Fruit fly (Drosophila melanogaster) whole organism, embryonic: ENCODE measurements around the gene Pgls.

Experiments used
- Antp ChIP-seq: fragments of 200-800 bp; sonication (Bioruptor generic); optimal IDR thresholded peaks from 3 replicates; lab custom pipeline; 2016; ENCODE audit warnings: missing biosample characterization, missing genetic modification characterization
- Awh ChIP-seq: fragments of 200-800 bp; sonication (Bioruptor generic); IDR thresholded peaks from 2 replicates; pipeline ENCODE4, ENCODE4 v1.3.6; 2022; ENCODE audit warnings: missing biosample characterization, missing genetic modification characterization
- BtbVII ChIP-seq: fragments of 200-800 bp; sonication (Bioruptor generic); optimal IDR thresholded peaks from 3 replicates; lab custom pipeline; 2017; ENCODE audit warnings: missing biosample characterization, mild to moderate bottlenecking, missing genetic modification characterization
- CG10321 ChIP-seq: fragments of 200-800 bp; sonication (Bioruptor generic); IDR thresholded peaks from 2 replicates; pipeline ENCODE4 v1.3.6; 2022; ENCODE audit warnings: missing biosample characterization, missing genetic modification characterization
- CG10431 ChIP-seq: fragments of 200-800 bp; sonication (Bioruptor generic); optimal IDR thresholded peaks from 3 replicates; lab custom pipeline; 2018; ENCODE audit warnings: missing biosample characterization, mild to moderate bottlenecking, missing genetic modification characterization
- CG10543 ChIP-seq: fragments of 200-800 bp; sonication (Bioruptor generic); optimal IDR thresholded peaks from 3 replicates; lab custom pipeline; 2017; ENCODE audit warnings: missing biosample characterization, mild to moderate bottlenecking, missing genetic modification characterization, moderate library complexity
- CG10565 ChIP-seq: fragments of 200-800 bp; sonication (Bioruptor generic); optimal IDR thresholded peaks from 3 replicates; lab custom pipeline; 2016; ENCODE audit warnings: missing biosample characterization, mild to moderate bottlenecking, missing genetic modification characterization
- CG12219 ChIP-seq: fragments of 200-800 bp; sonication (Bioruptor generic); optimal IDR thresholded peaks from 3 replicates; lab custom pipeline; 2018; ENCODE audit warnings: missing biosample characterization, mild to moderate bottlenecking, missing genetic modification characterization
- CG14965 ChIP-seq: fragments of 200-800 bp; sonication (Bioruptor generic); optimal IDR thresholded peaks from 2 replicates; lab custom pipeline; 2016; ENCODE audit warnings: missing biosample characterization, missing genetic modification characterization, borderline replicate concordance
- CG17912 ChIP-seq: fragments of 200-800 bp; sonication (Bioruptor generic); optimal IDR thresholded peaks from 2 replicates; lab custom pipeline; 2018; ENCODE audit warnings: missing biosample characterization, mild to moderate bottlenecking, missing genetic modification characterization
- CG1832 ChIP-seq: fragments of 200-800 bp; sonication (Bioruptor generic); optimal IDR thresholded peaks from 2 replicates; lab custom pipeline; 2017; ENCODE audit warnings: missing biosample characterization, mild to moderate bottlenecking, missing genetic modification characterization, inconsistent platforms
- CG2202 ChIP-seq: fragments of 200-800 bp; sonication (Bioruptor generic); optimal IDR thresholded peaks from 2 replicates; lab custom pipeline; 2018; ENCODE audit warnings: missing biosample characterization, mild to moderate bottlenecking, missing genetic modification characterization
- CG32767 ChIP-seq: fragments of 200-800 bp; sonication (Bioruptor generic); IDR thresholded peaks from 2 replicates; pipeline ENCODE4 v1.3.6; 2022; ENCODE audit warnings: missing biosample characterization, missing genetic modification characterization
- CG4360 ChIP-seq: fragments of 200-800 bp; sonication (Bioruptor generic); IDR thresholded peaks from 2 replicates; pipeline ENCODE4 v1.3.6; 2022; ENCODE audit warnings: missing biosample characterization, missing genetic modification characterization
- CG4424 ChIP-seq: fragments of 200-800 bp; sonication (Bioruptor generic); optimal IDR thresholded peaks from 3 replicates; lab custom pipeline; 2016; ENCODE audit warnings: missing biosample characterization, missing genetic modification characterization
- CG6791 ChIP-seq: fragments of 200-800 bp; sonication (Bioruptor generic); IDR thresholded peaks from 3 replicates; pipeline ENCODE4 v1.3.6; 2022; ENCODE audit warnings: missing biosample characterization, missing genetic modification characterization; ENCODE audit not compliant: partially characterized antibody
- CG7786 ChIP-seq: fragments of 200-800 bp; sonication (Bioruptor generic); optimal IDR thresholded peaks from 2 replicates; lab custom pipeline; 2016; ENCODE audit warnings: missing biosample characterization, missing genetic modification characterization
- CG8290 ChIP-seq, 3 experiments: fragments of 200-800 bp; sonication (Bioruptor generic); optimal IDR thresholded peaks; 2 replicates each; lab custom pipeline; 2016 to 2019; ENCODE audit warnings: missing biosample characterization in 3 of 3, missing genetic modification characterization in 3 of 3, mild to moderate bottlenecking in 2 of 3, moderate library complexity in 1 of 3
- CG8478 ChIP-seq: fragments of >200 bp; optimal IDR thresholded peaks from 2 replicates; lab custom pipeline; 2018
- CG9876 ChIP-seq: fragments of 200-800 bp; sonication (Bioruptor generic); optimal IDR thresholded peaks from 2 replicates; lab custom pipeline; 2016; ENCODE audit warnings: missing biosample characterization, missing genetic modification characterization
- D ChIP-seq, 2 experiments: fragments of 200-800 bp in 1 of 2; fragments of >200 bp in 1 of 2; sonication (Bioruptor generic) in 1 of 2; optimal IDR thresholded peaks; 2 replicates in 1 of 2; 3 replicates in 1 of 2; lab custom pipeline; 2017; ENCODE audit warnings: mild to moderate bottlenecking in 1 of 2, missing biosample characterization in 1 of 2, missing genetic modification characterization in 1 of 2, missing genetic modification reagents in 1 of 2
- Dek ChIP-seq: fragments of 200-800 bp; sonication (Bioruptor generic); optimal IDR thresholded peaks from 3 replicates; lab custom pipeline; 2019; ENCODE audit warnings: missing biosample characterization, mild to moderate bottlenecking, missing genetic modification characterization, moderate library complexity
- Kr ChIP-seq: fragments of 200-800 bp; sonication (Bioruptor generic); optimal IDR thresholded peaks from 2 replicates; lab custom pipeline; 2017; ENCODE audit warnings: missing biosample characterization, mild to moderate bottlenecking, missing genetic modification characterization
- MESR4 ChIP-seq: fragments of 200-800 bp; sonication (Bioruptor generic); optimal IDR thresholded peaks from 2 replicates; lab custom pipeline; 2018; ENCODE audit warnings: missing biosample characterization, mild to moderate bottlenecking, missing genetic modification characterization, moderate library complexity
- Pdp1 ChIP-seq, 2 experiments: fragments of 200-800 bp; sonication (Bioruptor generic); optimal IDR thresholded peaks; 3 replicates each; lab custom pipeline; 2016; ENCODE audit warnings: missing biosample characterization in 2 of 2, missing genetic modification characterization in 2 of 2, mild to moderate bottlenecking in 1 of 2, moderate library complexity in 1 of 2
- Sin3A ChIP-seq: fragments of >200 bp; optimal IDR thresholded peaks from 2 replicates; lab custom pipeline; 2018
- YL-1 ChIP-seq: fragments of 200-800 bp; sonication (Bioruptor generic); optimal IDR thresholded peaks from 3 replicates; lab custom pipeline; 2017; ENCODE audit warnings: missing biosample characterization, mild to moderate bottlenecking, missing genetic modification characterization
- abd-A ChIP-seq: fragments of 200-800 bp; sonication (Bioruptor generic); optimal IDR thresholded peaks from 3 replicates; lab custom pipeline; 2019; ENCODE audit warnings: missing biosample characterization, mild to moderate bottlenecking, missing genetic modification characterization, moderate library complexity
- al ChIP-seq: fragments of 200-800 bp; sonication (Bioruptor generic); IDR thresholded peaks from 2 replicates; pipeline ENCODE4 v1.3.6; 2022; ENCODE audit warnings: missing biosample characterization, missing genetic modification characterization
- bigmax ChIP-seq: fragments of 200-800 bp; sonication (Bioruptor generic); optimal IDR thresholded peaks from 2 replicates; lab custom pipeline; 2018; ENCODE audit warnings: missing biosample characterization, mild to moderate bottlenecking, missing genetic modification characterization
- cg ChIP-seq: fragments of 200-800 bp; sonication (Bioruptor generic); optimal IDR thresholded peaks from 3 replicates; lab custom pipeline; 2019; ENCODE audit warnings: missing biosample characterization, mild to moderate bottlenecking, missing genetic modification characterization, moderate library complexity
- crol ChIP-seq: fragments of 200-800 bp; sonication (Bioruptor generic); IDR thresholded peaks from 2 replicates; pipeline ENCODE4 v1.3.6; 2022; ENCODE audit warnings: missing biosample characterization, missing genetic modification characterization
- insv ChIP-seq, 2 experiments: fragments of 200-800 bp; sonication (Bioruptor generic); optimal IDR thresholded peaks; 3 replicates each; lab custom pipeline; 2016 to 2018; ENCODE audit warnings: missing biosample characterization in 2 of 2, missing genetic modification characterization in 2 of 2
- luna ChIP-seq: fragments of 200-800 bp; sonication (Bioruptor generic); optimal IDR thresholded peaks from 2 replicates; lab custom pipeline; 2016; ENCODE audit warnings: missing biosample characterization, missing genetic modification characterization
- mirr ChIP-seq: fragments of 200-800 bp; sonication (Bioruptor generic); optimal IDR thresholded peaks from 3 replicates; lab custom pipeline; 2018; ENCODE audit warnings: missing biosample characterization, mild to moderate bottlenecking, missing genetic modification characterization
- pfk ChIP-seq: fragments of 200-800 bp; sonication (Bioruptor generic); optimal IDR thresholded peaks from 2 replicates; lab custom pipeline; 2018; ENCODE audit warnings: missing biosample characterization, mild to moderate bottlenecking, missing genetic modification characterization, moderate library complexity
- sd ChIP-seq: fragments of 200-800 bp; sonication (Bioruptor generic); optimal IDR thresholded peaks from 3 replicates; lab custom pipeline; 2018; ENCODE audit warnings: missing biosample characterization, mild to moderate bottlenecking, missing genetic modification characterization, moderate library complexity
- sima ChIP-seq: fragments of 200-800 bp; sonication (Bioruptor generic); optimal IDR thresholded peaks from 2 replicates; lab custom pipeline; 2016; ENCODE audit warnings: missing biosample characterization, missing genetic modification characterization
- sr ChIP-seq: fragments of 200-800 bp; sonication (Bioruptor generic); IDR thresholded peaks from 3 replicates; pipeline ENCODE4 v1.3.6; 2022; ENCODE audit warnings: missing biosample characterization, missing genetic modification characterization
- sug ChIP-seq: fragments of 200-800 bp; optimal IDR thresholded peaks from 2 replicates; lab custom pipeline; 2019; ENCODE audit warnings: missing biosample characterization, mild to moderate bottlenecking, missing genetic modification characterization, moderate library complexity
- wdn ChIP-seq: fragments of 200-800 bp; sonication (Bioruptor generic); IDR thresholded peaks from 2 replicates; pipeline ENCODE4 v1.3.6; 2022; ENCODE audit warnings: missing biosample characterization, missing genetic modification characterization
- wek ChIP-seq: fragments of 200-800 bp; sonication (Bioruptor generic); optimal IDR thresholded peaks from 3 replicates; lab custom pipeline; 2018; ENCODE audit warnings: missing biosample characterization, mild to moderate bottlenecking, missing genetic modification characterization, moderate library complexity
- zfh2 ChIP-seq: fragments of 200-800 bp; sonication (Bioruptor generic); optimal IDR thresholded peaks from 2 replicates; lab custom pipeline; 2016; ENCODE audit warnings: missing biosample characterization, missing genetic modification characterization

Pgls gene

dm6 chrX:10857853-10858252 lies 10.6 kb downstream of the Pgls start:
- no peak for TF ChIP-seq Awh (GFP tag; lab: Robert Waterston, UW)
- TF ChIP-seq CG4424, result no peak
- no peak for TF ChIP-seq CG14965
- peak; percentile 6 for TF ChIP-seq D (optimal IDR thresholded peaks at IDR 0.05; lab: Kevin White, UChicago)
- no peak for TF ChIP-seq D (GFP tag; optimal IDR thresholded peaks at IDR 0.05; lab: Kevin White, UChicago)
- no peak for TF ChIP-seq CG4360 (GFP tag; lab: Robert Waterston, UW)
- TF ChIP-seq crol, result peak; percentile 85
- peak; percentile 96 for TF ChIP-seq cg (GFP tag; lab: Kevin White, UChicago)
- no peak for TF ChIP-seq CG17912
- no peak for TF ChIP-seq Antp
- TF ChIP-seq sr, result peak; percentile 75
- peak; percentile 38 for TF ChIP-seq sug (tag; lab: Kevin White, UChicago)
- TF ChIP-seq MESR4 (GFP tag; lab: Kevin White, UChicago), result peak; percentile 81
- TF ChIP-seq sd (tag; lab: Kevin White, UChicago), result peak; percentile 14
- peak in 1 of 2 experiments; percentile 18 for TF ChIP-seq Pdp1 (GFP tag; optimal IDR thresholded peaks at IDR 0.05; lab: Kevin White, UChicago)
- TF ChIP-seq CG8478 (lab: Kevin White, UChicago), result peak; percentile 76
- TF ChIP-seq al, result no peak
- peak; percentile 57; the same call in 1 of the 2 replicates for TF ChIP-seq CG32767 (GFP tag; lab: Robert Waterston, UW)
- no peak for TF ChIP-seq zfh2 (GFP tag; lab: Kevin White, UChicago)
- no peak for TF ChIP-seq CG10565 (GFP tag; lab: Kevin White, UChicago)
- TF ChIP-seq YL-1 (GFP tag; lab: Kevin White, UChicago), result peak; percentile 62
- TF ChIP-seq sima (GFP tag; lab: Kevin White, UChicago), result no peak
- peak; percentile 14 for TF ChIP-seq Sin3A (lab: Kevin White, UChicago)

dm6 chrX:10865580-10866331 lies 18.5 kb downstream of the Pgls start:
- TF ChIP-seq pfk, result peak; percentile 62
- TF ChIP-seq insv (GFP tag; optimal IDR thresholded peaks at IDR 0.05; lab: Kevin White, UChicago), result peak in 1 of 2 experiments; percentile 7
- no peak for TF ChIP-seq Dek
- 0 out of 3 replicates have a peak, but pooled peaks have one; percentile 5 for TF ChIP-seq CG6791
- TF ChIP-seq CG12219 (GFP tag; lab: Kevin White, UChicago), result no peak
- no peak for TF ChIP-seq luna (GFP tag; lab: Kevin White, UChicago)
- TF ChIP-seq BtbVII (GFP tag; lab: Kevin White, UChicago), result no peak
- TF ChIP-seq bigmax (GFP tag; lab: Kevin White, UChicago), result peak; percentile 74
- TF ChIP-seq abd-A (tag; lab: Kevin White, UChicago), result no peak
- TF ChIP-seq Kr, result no peak
- no peak for TF ChIP-seq CG2202 (tag; lab: Kevin White, UChicago)
- TF ChIP-seq CG10321, result peak; percentile 85
- TF ChIP-seq CG7786, result no peak
- no peak for TF ChIP-seq wek (GFP tag; lab: Kevin White, UChicago)
- TF ChIP-seq mirr (GFP tag; lab: Kevin White, UChicago), result no peak
- TF ChIP-seq CG1832 (GFP tag; lab: Kevin White, UChicago), result peak; percentile 85
- TF ChIP-seq CG10543, result no peak
- TF ChIP-seq CG9876 (GFP tag; lab: Kevin White, UChicago), result no peak
- TF ChIP-seq CG10431, result peak; percentile 65
- TF ChIP-seq CG8290 (GFP tag; optimal IDR thresholded peaks at IDR 0.05; lab: Kevin White, UChicago), result peak; percentile 31
- peak in 1 of 2 experiments; percentile 13 for TF ChIP-seq CG8290 (tag; optimal IDR thresholded peaks at IDR 0.05; lab: Kevin White, UChicago)
- TF ChIP-seq wdn (GFP tag; lab: Robert Waterston, UW), result peak; percentile 36; the same call in 1 of the 2 replicates
